Fruit fly (Drosophila melanogaster) whole organism, prepupa: ENCODE results near the gene tfc.
A peak's percentile ranks its signal among the peaks of the same experiment; 100 is the strongest.

Experiments
- CG10631 ChIP-seq: fragments of 200-800 bp; sonication (Bioruptor generic); optimal IDR thresholded peaks from 2 replicates; lab custom pipeline; 2016; ENCODE audit warnings: missing biosample characterization, missing genetic modification characterization
- CG10669 ChIP-seq: fragments of 200-800 bp; sonication (Bioruptor generic); optimal IDR thresholded peaks from 3 replicates; lab custom pipeline; 2018; ENCODE audit warnings: missing biosample characterization, mild to moderate bottlenecking, missing genetic modification characterization, moderate library complexity
- CG11762 ChIP-seq: fragments of 200-800 bp; sonication (Bioruptor generic); optimal IDR thresholded peaks from 3 replicates; lab custom pipeline; 2016; ENCODE audit warnings: missing biosample characterization, missing genetic modification characterization; ENCODE audit not compliant: insufficient read depth
- CG11902 ChIP-seq: fragments of 200-800 bp; sonication (Bioruptor generic); optimal IDR thresholded peaks from 3 replicates; lab custom pipeline; 2016; ENCODE audit warnings: missing biosample characterization, missing genetic modification characterization
- CG15336 ChIP-seq: fragments of 200-800 bp; sonication (Bioruptor generic); IDR thresholded peaks from 2 replicates; pipeline ENCODE4 v1.3.6; 2022; ENCODE audit warnings: missing biosample characterization, missing genetic modification characterization
- CG16779 ChIP-seq: fragments of 200-800 bp; sonication (Bioruptor generic); optimal IDR thresholded peaks from 3 replicates; lab custom pipeline; 2017; ENCODE audit warnings: missing biosample characterization, mild to moderate bottlenecking, missing genetic modification characterization
- CG3032 ChIP-seq: fragments of 200-800 bp; optimal IDR thresholded peaks from 2 replicates; lab custom pipeline; 2019; ENCODE audit warnings: missing biosample characterization, mild to moderate bottlenecking, missing genetic modification characterization, moderate library complexity
- CG31627 ChIP-seq: fragments of 200-800 bp; sonication (Bioruptor generic); optimal IDR thresholded peaks from 3 replicates; lab custom pipeline; 2016; ENCODE audit warnings: missing biosample characterization, missing genetic modification characterization
- CG32006 ChIP-seq: fragments of 200-800 bp; sonication (Bioruptor generic); optimal IDR thresholded peaks from 3 replicates; lab custom pipeline; 2017; ENCODE audit warnings: missing biosample characterization, mild to moderate bottlenecking, missing genetic modification characterization
- CG34406 ChIP-seq: fragments of 200-800 bp; sonication (Bioruptor generic); optimal IDR thresholded peaks from 3 replicates; lab custom pipeline; 2016; ENCODE audit warnings: missing biosample characterization, missing genetic modification characterization
- CG3919 ChIP-seq: fragments of 200-800 bp; sonication (Bioruptor generic); optimal IDR thresholded peaks from 3 replicates; lab custom pipeline; 2016; ENCODE audit warnings: missing biosample characterization, missing genetic modification characterization
- CG4318 ChIP-seq: fragments of 200-800 bp; sonication (Bioruptor generic); optimal IDR thresholded peaks from 3 replicates; lab custom pipeline; 2017; ENCODE audit warnings: missing biosample characterization, mild to moderate bottlenecking, missing genetic modification characterization
- CG6163 ChIP-seq: fragments of 200-800 bp; sonication (Bioruptor generic); IDR thresholded peaks from 3 replicates; pipeline ENCODE4 v1.3.6; 2022; ENCODE audit warnings: missing biosample characterization, missing genetic modification characterization
- CG6276 ChIP-seq: fragments of 200-800 bp; sonication (Bioruptor generic); optimal IDR thresholded peaks from 2 replicates; lab custom pipeline; 2017; ENCODE audit warnings: missing biosample characterization, mild to moderate bottlenecking, missing genetic modification characterization
- CG6792 ChIP-seq: fragments of 200-800 bp; sonication (Bioruptor generic); optimal IDR thresholded peaks from 3 replicates; lab custom pipeline; 2016; ENCODE audit warnings: missing biosample characterization, missing genetic modification characterization
- CG6854 ChIP-seq: fragments of 200-800 bp; sonication (Bioruptor generic); optimal IDR thresholded peaks from 2 replicates; lab custom pipeline; 2017; ENCODE audit warnings: missing biosample characterization, mild to moderate bottlenecking, missing genetic modification characterization
- CG7368 ChIP-seq: fragments of 200-800 bp; sonication (Bioruptor generic); optimal IDR thresholded peaks from 3 replicates; lab custom pipeline; 2016; ENCODE audit warnings: missing biosample characterization, missing genetic modification characterization
- CG8119 ChIP-seq: fragments of 200-800 bp; sonication (Bioruptor generic); IDR thresholded peaks from 3 replicates; pipeline ENCODE4 v1.3.6; 2022; ENCODE audit warnings: missing biosample characterization, missing genetic modification characterization
- CG8319 ChIP-seq: fragments of 200-800 bp; sonication (Bioruptor generic); optimal IDR thresholded peaks from 3 replicates; lab custom pipeline; 2016; ENCODE audit warnings: missing biosample characterization, missing genetic modification characterization
- CG8632 ChIP-seq: fragments of 200-800 bp; sonication (Bioruptor generic); optimal IDR thresholded peaks from 3 replicates; lab custom pipeline; 2016; ENCODE audit warnings: missing biosample characterization, missing genetic modification characterization
- CG9139 ChIP-seq: fragments of 200-800 bp; sonication (Bioruptor generic); optimal IDR thresholded peaks from 3 replicates; lab custom pipeline; 2017; ENCODE audit warnings: missing biosample characterization, mild to moderate bottlenecking, missing genetic modification characterization
- Eip75B ChIP-seq: fragments of 200-800 bp; sonication (Bioruptor generic); optimal IDR thresholded peaks from 3 replicates; lab custom pipeline; 2016; ENCODE audit warnings: missing biosample characterization, missing genetic modification characterization
- Eip78C ChIP-seq: fragments of 200-800 bp; sonication (Bioruptor generic); peaks from one replicate; lab custom pipeline; 2016; ENCODE audit warnings: missing biosample characterization, missing genetic modification characterization
- Eip93F ChIP-seq: fragments of 200-800 bp; sonication (Bioruptor generic); optimal IDR thresholded peaks from 2 replicates; lab custom pipeline; 2016; ENCODE audit warnings: missing biosample characterization, mild to moderate bottlenecking, missing genetic modification characterization
- Gug ChIP-seq: fragments of 200-800 bp; sonication (Bioruptor generic); IDR thresholded peaks from 2 replicates; pipeline ENCODE4 v1.3.6; 2022; ENCODE audit warnings: missing biosample characterization, missing genetic modification characterization
- Hr38 ChIP-seq: sonication (Bioruptor generic); optimal IDR thresholded peaks from 2 replicates; lab custom pipeline; 2016; ENCODE audit warnings: missing biosample characterization, missing genetic modification characterization
- Hr39 ChIP-seq: fragments of 200-800 bp; sonication (Bioruptor generic); optimal IDR thresholded peaks from 2 replicates; lab custom pipeline; 2016; ENCODE audit warnings: missing biosample characterization, missing genetic modification characterization
- Hr4 ChIP-seq: fragments of 200-800 bp; sonication (Bioruptor generic); optimal IDR thresholded peaks from 3 replicates; lab custom pipeline; 2016; ENCODE audit warnings: missing biosample characterization, missing genetic modification characterization
- Lpt ChIP-seq: fragments of 200-800 bp; sonication (Bioruptor generic); optimal IDR thresholded peaks from 3 replicates; lab custom pipeline; 2016; ENCODE audit warnings: missing biosample characterization, missing genetic modification characterization
- Met ChIP-seq: fragments of 200-800 bp; sonication (Bioruptor generic); optimal IDR thresholded peaks from 3 replicates; lab custom pipeline; 2016; ENCODE audit warnings: missing biosample characterization, missing genetic modification characterization
- OdsH ChIP-seq: fragments of 200-800 bp; sonication (Bioruptor generic); optimal IDR thresholded peaks from 3 replicates; lab custom pipeline; 2016; ENCODE audit warnings: missing biosample characterization, missing genetic modification characterization
- Smox ChIP-seq: fragments of 200-800 bp; sonication (Bioruptor generic); optimal IDR thresholded peaks from 3 replicates; lab custom pipeline; 2016; ENCODE audit warnings: missing biosample characterization, missing genetic modification characterization
- Sox14 ChIP-seq: fragments of 200-800 bp; sonication (Bioruptor generic); optimal IDR thresholded peaks from 3 replicates; lab custom pipeline; 2016; ENCODE audit warnings: missing biosample characterization, missing genetic modification characterization
- Sox15 ChIP-seq: fragments of 200-800 bp; sonication (Bioruptor generic); optimal IDR thresholded peaks from 3 replicates; lab custom pipeline; 2016; ENCODE audit warnings: missing biosample characterization, missing genetic modification characterization
- achi ChIP-seq: fragments of 200-800 bp; sonication (Bioruptor generic); optimal IDR thresholded peaks from 3 replicates; lab custom pipeline; 2016; ENCODE audit warnings: missing biosample characterization, missing genetic modification characterization
- acj6 ChIP-seq: fragments of 200-800 bp; sonication (Bioruptor generic); optimal IDR thresholded peaks from 3 replicates; lab custom pipeline; 2016; ENCODE audit warnings: missing biosample characterization, missing genetic modification characterization
- cyc ChIP-seq: fragments of 200-800 bp; sonication (Bioruptor generic); optimal IDR thresholded peaks from 3 replicates; lab custom pipeline; 2016; ENCODE audit warnings: missing biosample characterization, missing genetic modification characterization
- dac ChIP-seq: fragments of 200-800 bp; sonication (Bioruptor generic); optimal IDR thresholded peaks from 2 replicates; lab custom pipeline; 2017; ENCODE audit warnings: missing biosample characterization, mild to moderate bottlenecking, missing genetic modification characterization
- dsx ChIP-seq: fragments of 200-800 bp; optimal IDR thresholded peaks from 3 replicates; lab custom pipeline; 2019; ENCODE audit warnings: missing biosample characterization, mild to moderate bottlenecking, missing genetic modification characterization, moderate library complexity; ENCODE audit not compliant: poor library complexity, severe bottlenecking
- esn ChIP-seq: fragments of 200-800 bp; sonication (Bioruptor generic); optimal IDR thresholded peaks from 2 replicates; lab custom pipeline; 2016; ENCODE audit warnings: missing biosample characterization, mild to moderate bottlenecking, missing genetic modification characterization, moderate library complexity
- fd59A ChIP-seq: fragments of 200-800 bp; sonication (Bioruptor generic); optimal IDR thresholded peaks from 2 replicates; lab custom pipeline; 2017; ENCODE audit warnings: missing biosample characterization, mild to moderate bottlenecking, missing genetic modification characterization, missing genetic modification reagents
- fd85E ChIP-seq: fragments of 200-800 bp; sonication (Bioruptor generic); optimal IDR thresholded peaks from 3 replicates; lab custom pipeline; 2016; ENCODE audit warnings: missing biosample characterization, missing genetic modification characterization
- fkh ChIP-seq: fragments of 200-800 bp; sonication (Bioruptor generic); optimal IDR thresholded peaks from 3 replicates; lab custom pipeline; 2017; ENCODE audit warnings: missing biosample characterization, mild to moderate bottlenecking, missing genetic modification characterization, moderate library complexity
- lz ChIP-seq: fragments of 200-800 bp; sonication (Bioruptor generic); optimal IDR thresholded peaks from 3 replicates; lab custom pipeline; 2016; ENCODE audit warnings: missing biosample characterization, missing genetic modification characterization
- net ChIP-seq: fragments of 200-800 bp; sonication (Bioruptor generic); optimal IDR thresholded peaks from 3 replicates; lab custom pipeline; 2016; ENCODE audit warnings: missing biosample characterization, missing genetic modification characterization
- pdm3 ChIP-seq: fragments of 200-800 bp; sonication (Bioruptor generic); optimal IDR thresholded peaks from 3 replicates; lab custom pipeline; 2016; ENCODE audit warnings: missing biosample characterization, missing genetic modification characterization
- salr ChIP-seq, 2 experiments: fragments of 200-800 bp; sonication (Bioruptor generic); optimal IDR thresholded peaks; 3 replicates each; lab custom pipeline; 2016 to 2018; ENCODE audit warnings: missing biosample characterization in 2 of 2, missing genetic modification characterization in 2 of 2, mild to moderate bottlenecking in 1 of 2
- spab ChIP-seq: fragments of 200-800 bp; sonication (Bioruptor generic); optimal IDR thresholded peaks from 2 replicates; lab custom pipeline; 2017; ENCODE audit warnings: missing biosample characterization, mild to moderate bottlenecking, missing genetic modification characterization, missing genetic modification reagents
- ss ChIP-seq, 2 experiments: fragments of 200-800 bp; sonication (Bioruptor generic); optimal IDR thresholded peaks; 2 replicates in 1 of 2; 3 replicates in 1 of 2; lab custom pipeline; 2017 to 2018; ENCODE audit warnings: mild to moderate bottlenecking in 2 of 2, missing biosample characterization in 2 of 2, missing genetic modification characterization in 2 of 2, moderate library complexity in 1 of 2
- svp ChIP-seq: fragments of 200-800 bp; sonication (Bioruptor generic); peaks from one replicate; lab custom pipeline; 2016; ENCODE audit warnings: missing biosample characterization, missing genetic modification characterization
- vri ChIP-seq: fragments of 200-800 bp; sonication (Bioruptor generic); optimal IDR thresholded peaks from 3 replicates; lab custom pipeline; 2016; ENCODE audit warnings: missing biosample characterization, mild to moderate bottlenecking, missing genetic modification characterization

The tfc gene

dm6 chr3L:1319097-1319725, 63.0 kb downstream of the tfc start:
- TF ChIP-seq svp: peak; percentile 99
- TF ChIP-seq CG4318 (GFP tag; lab: Kevin White, UChicago): peak; percentile 94
- peak; percentile 98 for TF ChIP-seq cyc
- peak; percentile 87 for TF ChIP-seq fd85E
- TF ChIP-seq Hr39: peak; percentile 98
- peak; percentile 97 for TF ChIP-seq CG32006 (GFP tag; lab: Kevin White, UChicago)
- TF ChIP-seq Sox15 (GFP tag; lab: Kevin White, UChicago): peak; percentile 89
- TF ChIP-seq dac (GFP tag; lab: Kevin White, UChicago): peak; percentile 90
- peak; percentile 64 for TF ChIP-seq dsx (GFP tag; lab: Kevin White, UChicago)
- TF ChIP-seq esn (GFP tag; lab: Kevin White, UChicago): peak; percentile 99
- TF ChIP-seq CG8632: peak; percentile 90
- peak; percentile 94 for TF ChIP-seq Lpt (GFP tag; lab: Kevin White, UChicago)
- peak; percentile 86 for TF ChIP-seq fd59A (GFP tag; lab: Kevin White, UChicago)
- peak; percentile 97 for TF ChIP-seq CG6163 (GFP tag; lab: Robert Waterston, UW)
- peak; percentile 96 for TF ChIP-seq Eip75B (GFP tag; lab: Kevin White, UChicago)
- TF ChIP-seq vri (GFP tag; lab: Kevin White, UChicago): peak; percentile 98
- TF ChIP-seq lz (GFP tag; lab: Kevin White, UChicago): peak; percentile 97
- TF ChIP-seq OdsH: peak; percentile 96
- peak; percentile 91 for TF ChIP-seq Gug
- peak; percentile 12 for TF ChIP-seq Hr38 (GFP tag; lab: Kevin White, UChicago)
- peak; percentile 98 for TF ChIP-seq CG6854 (GFP tag; lab: Kevin White, UChicago)
- peak; percentile 97 for TF ChIP-seq CG3919 (GFP tag; lab: Kevin White, UChicago)
- peak; percentile 96 for TF ChIP-seq Hr4 (GFP tag; lab: Kevin White, UChicago)
- TF ChIP-seq spab: peak; percentile 83
- peak; percentile 96 for TF ChIP-seq CG8119 (GFP tag; lab: Robert Waterston, UW)
- TF ChIP-seq salr (GFP tag; optimal IDR thresholded peaks at IDR 0.05; lab: Kevin White, UChicago): peak; percentile 78 to 95
- TF ChIP-seq CG11902: peak; percentile 91
- TF ChIP-seq CG11762 (GFP tag; lab: Kevin White, UChicago): peak; percentile 91
- no peak for TF ChIP-seq fkh (GFP tag; lab: Kevin White, UChicago)
- peak; percentile 67 to 70 for TF ChIP-seq ss (GFP tag; optimal IDR thresholded peaks at IDR 0.05; lab: Kevin White, UChicago)
- TF ChIP-seq CG34406: peak; percentile 94
- TF ChIP-seq CG6276 (GFP tag; lab: Kevin White, UChicago): peak; percentile 91
- TF ChIP-seq Eip78C (GFP tag; lab: Kevin White, UChicago): peak; percentile 97
- TF ChIP-seq CG10669 (GFP tag; lab: Kevin White, UChicago): peak; percentile 83
- TF ChIP-seq net (GFP tag; lab: Kevin White, UChicago): peak; percentile 94
- peak; percentile 91 for TF ChIP-seq CG7368 (GFP tag; lab: Kevin White, UChicago)
- TF ChIP-seq CG10631: peak; percentile 95
- TF ChIP-seq CG15336 (GFP tag; lab: Robert Waterston, UW): peak; percentile 96
- peak; percentile 99 for TF ChIP-seq Met (GFP tag; lab: Kevin White, UChicago)
- peak; percentile 93 for TF ChIP-seq pdm3 (GFP tag; lab: Kevin White, UChicago)
- peak; percentile 90 for TF ChIP-seq CG8319 (GFP tag; lab: Kevin White, UChicago)
- TF ChIP-seq CG16779 (tag; lab: Kevin White, UChicago): peak; percentile 76
- peak; percentile 97 for TF ChIP-seq Eip93F (GFP tag; lab: Kevin White, UChicago)
- TF ChIP-seq CG9139 (GFP tag; lab: Kevin White, UChicago): peak; percentile 67
- peak; percentile 81 for TF ChIP-seq CG3032 (tag; lab: Kevin White, UChicago)
- TF ChIP-seq CG6792 (GFP tag; lab: Kevin White, UChicago): peak; percentile 95
- peak; percentile 97 for TF ChIP-seq acj6 (GFP tag; lab: Kevin White, UChicago)
- TF ChIP-seq achi (GFP tag; lab: Kevin White, UChicago): peak; percentile 96
- TF ChIP-seq Sox14 (GFP tag; lab: Kevin White, UChicago): peak; percentile 98
- peak; percentile 97 for TF ChIP-seq Smox (GFP tag; lab: Kevin White, UChicago)
- peak; percentile 98 for TF ChIP-seq CG31627 (GFP tag; lab: Kevin White, UChicago)
